Fruit fly (Drosophila melanogaster) whole organism, embryonic: ENCODE results near the gene CG14691.

ENCODE experiments used
- Bdp1 ChIP-seq: fragments of 200-800 bp; sonication (Bioruptor generic); optimal IDR thresholded peaks from 3 replicates; lab custom pipeline; 2016; ENCODE audit warnings: missing biosample characterization, missing genetic modification characterization
- CG10462 ChIP-seq: fragments of 200-800 bp; sonication (Bioruptor generic); optimal IDR thresholded peaks from 2 replicates; lab custom pipeline; 2016; ENCODE audit warnings: missing biosample characterization, missing genetic modification characterization
- CG11456 ChIP-seq: fragments of 200-800 bp; sonication (Bioruptor generic); IDR thresholded peaks from 3 replicates; pipeline ENCODE4 v1.3.6; 2022; ENCODE audit warnings: missing biosample characterization, missing genetic modification characterization
- CG11695 ChIP-seq: fragments of 200-800 bp; sonication (Bioruptor generic); IDR thresholded peaks from 3 replicates; pipeline ENCODE4 v1.3.6; 2022; ENCODE audit warnings: missing biosample characterization, missing genetic modification characterization
- CG12155 ChIP-seq: fragments of 200-800 bp; sonication (Bioruptor generic); optimal IDR thresholded peaks from 3 replicates; lab custom pipeline; 2016; ENCODE audit warnings: missing biosample characterization, missing genetic modification characterization
- CG1233 ChIP-seq: fragments of 200-800 bp; sonication (Bioruptor generic); optimal IDR thresholded peaks from 4 replicates; lab custom pipeline; 2018; ENCODE audit warnings: missing biosample characterization, mild to moderate bottlenecking, missing genetic modification characterization
- CG14710 ChIP-seq: fragments of 200-800 bp; sonication (Bioruptor generic); optimal IDR thresholded peaks from 3 replicates; lab custom pipeline; 2019; ENCODE audit warnings: missing biosample characterization, mild to moderate bottlenecking, missing genetic modification characterization, moderate library complexity
- CG15269 ChIP-seq: fragments of 200-800 bp; sonication (Bioruptor generic); optimal IDR thresholded peaks from 2 replicates; lab custom pipeline; 2018; ENCODE audit warnings: missing biosample characterization, mild to moderate bottlenecking, missing genetic modification characterization, moderate library complexity
- CG15514 ChIP-seq: fragments of 200-800 bp; sonication (Bioruptor generic); optimal IDR thresholded peaks from 3 replicates; lab custom pipeline; 2017; ENCODE audit warnings: missing biosample characterization, missing genetic modification characterization, mild to moderate bottlenecking, moderate library complexity, missing genetic modification reagents
- CG1602 ChIP-seq: fragments of 200-800 bp; sonication (Bioruptor generic); optimal IDR thresholded peaks from 3 replicates; lab custom pipeline; 2016; ENCODE audit warnings: missing biosample characterization, missing genetic modification characterization
- CG16815 ChIP-seq: fragments of 200-800 bp; sonication (Bioruptor generic); optimal IDR thresholded peaks from 3 replicates; lab custom pipeline; 2017; ENCODE audit warnings: missing biosample characterization, mild to moderate bottlenecking, missing genetic modification characterization
- CG1792 ChIP-seq: fragments of 200-800 bp; sonication (Bioruptor generic); optimal IDR thresholded peaks from 2 replicates; lab custom pipeline; 2016; ENCODE audit warnings: missing biosample characterization, missing genetic modification characterization
- CG18262 ChIP-seq: fragments of 200-800 bp; optimal IDR thresholded peaks from 3 replicates; lab custom pipeline; 2019; ENCODE audit warnings: missing biosample characterization, mild to moderate bottlenecking, missing genetic modification characterization, moderate library complexity
- CG30403 ChIP-seq: fragments of 200-800 bp; sonication (Bioruptor generic); optimal IDR thresholded peaks from 3 replicates; lab custom pipeline; 2016; ENCODE audit warnings: missing biosample characterization, missing genetic modification characterization
- CG3838 ChIP-seq: fragments of 200-800 bp; sonication (Bioruptor generic); optimal IDR thresholded peaks from 3 replicates; lab custom pipeline; 2016; ENCODE audit warnings: missing biosample characterization, missing genetic modification characterization
- CG6654 ChIP-seq: fragments of 200-800 bp; sonication (Bioruptor generic); optimal IDR thresholded peaks from 2 replicates; lab custom pipeline; 2017; ENCODE audit warnings: missing biosample characterization, mild to moderate bottlenecking, missing genetic modification characterization
- CG6683 ChIP-seq: fragments of 200-800 bp; sonication (Bioruptor generic); optimal IDR thresholded peaks from 2 replicates; lab custom pipeline; 2017; ENCODE audit warnings: missing biosample characterization, mild to moderate bottlenecking, missing genetic modification characterization, missing genetic modification reagents
- CG7357 ChIP-seq: fragments of 200-800 bp; sonication (Bioruptor generic); IDR thresholded peaks from 3 replicates; pipeline ENCODE4 v1.3.6; 2022; ENCODE audit warnings: missing biosample characterization, missing genetic modification characterization
- CG9932 ChIP-seq: fragments of 200-800 bp; sonication (Bioruptor generic); IDR thresholded peaks from 2 replicates; pipeline ENCODE4 v1.3.6; 2022; ENCODE audit warnings: missing biosample characterization, missing genetic modification characterization
- CHES-1-like ChIP-seq: fragments of 200-800 bp; sonication (Bioruptor generic); optimal IDR thresholded peaks from 2 replicates; lab custom pipeline; 2016; ENCODE audit warnings: missing biosample characterization, missing genetic modification characterization
- Dbx ChIP-seq: fragments of 200-800 bp; sonication (Bioruptor generic); IDR thresholded peaks from 3 replicates; pipeline ENCODE4 v1.3.6; 2022; ENCODE audit warnings: missing biosample characterization, missing genetic modification characterization
- Doc2 ChIP-seq: fragments of 200-800 bp; sonication (Bioruptor generic); IDR thresholded peaks from 2 replicates; pipeline ENCODE4 v1.3.6; 2022; ENCODE audit warnings: missing biosample characterization, missing genetic modification characterization
- Doc3 ChIP-seq: fragments of 200-800 bp; sonication (Bioruptor generic); IDR thresholded peaks from 3 replicates; pipeline ENCODE4 v1.3.6; 2022; ENCODE audit warnings: missing biosample characterization, missing genetic modification characterization; ENCODE audit not compliant: partially characterized antibody
- Dref ChIP-seq: fragments of 200-800 bp; sonication (Bioruptor generic); IDR thresholded peaks from 2 replicates; pipeline ENCODE4 v1.3.6; 2022; ENCODE audit warnings: missing biosample characterization, missing genetic modification characterization
- ERR ChIP-seq: fragments of 200-800 bp; sonication (Bioruptor generic); optimal IDR thresholded peaks from 2 replicates; lab custom pipeline; 2016; ENCODE audit warnings: missing biosample characterization, missing genetic modification characterization
- Fer1 ChIP-seq: fragments of 200-800 bp; sonication (Bioruptor generic); optimal IDR thresholded peaks from 2 replicates; lab custom pipeline; 2017; ENCODE audit warnings: missing biosample characterization, mild to moderate bottlenecking, missing genetic modification characterization
- HHEX ChIP-seq: fragments of 200-800 bp; sonication (Bioruptor generic); optimal IDR thresholded peaks from 3 replicates; lab custom pipeline; 2017; ENCODE audit warnings: missing biosample characterization, mild to moderate bottlenecking, missing genetic modification characterization, missing genetic modification reagents
- HLH3B ChIP-seq: fragments of 200-800 bp; sonication (Bioruptor generic); IDR thresholded peaks from 2 replicates; pipeline ENCODE4 v1.3.6; 2022; ENCODE audit warnings: missing biosample characterization, missing genetic modification characterization
- Hr39 ChIP-seq: fragments of >200 bp; optimal IDR thresholded peaks from 2 replicates; lab custom pipeline; 2017
- Kr ChIP-seq: fragments of 200-800 bp; sonication (Bioruptor generic); optimal IDR thresholded peaks from 2 replicates; lab custom pipeline; 2017; ENCODE audit warnings: missing biosample characterization, mild to moderate bottlenecking, missing genetic modification characterization
- Mrtf ChIP-seq: fragments of 200-800 bp; sonication (Bioruptor generic); IDR thresholded peaks from 3 replicates; pipeline ENCODE4 v1.3.6; 2022; ENCODE audit warnings: missing biosample characterization, missing genetic modification characterization
- Myb ChIP-seq: fragments of 200-800 bp; sonication (Bioruptor generic); optimal IDR thresholded peaks from 2 replicates; lab custom pipeline; 2016; ENCODE audit warnings: missing biosample characterization, missing genetic modification characterization
- Nf-YA ChIP-seq: fragments of 200-800 bp; sonication (Bioruptor generic); IDR thresholded peaks from 2 replicates; pipeline ENCODE4 v1.3.6; 2022; ENCODE audit warnings: missing biosample characterization, missing genetic modification characterization
- Optix ChIP-seq: fragments of 200-800 bp; sonication (Bioruptor generic); IDR thresholded peaks from 3 replicates; pipeline ENCODE4 v1.3.6; 2022; ENCODE audit warnings: missing biosample characterization, missing genetic modification characterization
- Six4 ChIP-seq: fragments of 200-800 bp; sonication (Bioruptor generic); optimal IDR thresholded peaks from 2 replicates; lab custom pipeline; 2016; ENCODE audit warnings: missing biosample characterization, missing genetic modification characterization
- Sox100B ChIP-seq: fragments of 200-800 bp; sonication (Bioruptor generic); optimal IDR thresholded peaks from 3 replicates; lab custom pipeline; 2018; ENCODE audit warnings: missing biosample characterization, mild to moderate bottlenecking, missing genetic modification characterization
- Tbp ChIP-seq: fragments of >200 bp; optimal IDR thresholded peaks from 2 replicates; lab custom pipeline; 2018; ENCODE audit warnings: missing biosample characterization, missing genetic modification characterization
- br ChIP-seq: fragments of >200 bp; optimal IDR thresholded peaks from 2 replicates; lab custom pipeline; 2017
- fd64A ChIP-seq: fragments of 200-800 bp; sonication (Bioruptor generic); optimal IDR thresholded peaks from 3 replicates; lab custom pipeline; 2018; ENCODE audit warnings: missing biosample characterization, mild to moderate bottlenecking, missing genetic modification characterization
- her ChIP-seq: fragments of 200-800 bp; sonication (Bioruptor generic); optimal IDR thresholded peaks from 2 replicates; lab custom pipeline; 2016; ENCODE audit warnings: missing biosample characterization, missing genetic modification characterization
- ind ChIP-seq: fragments of 200-800 bp; sonication (Bioruptor generic); optimal IDR thresholded peaks from 3 replicates; lab custom pipeline; 2016; ENCODE audit warnings: missing biosample characterization, missing genetic modification characterization
- inv ChIP-seq: fragments of 200-800 bp; sonication (Bioruptor generic); IDR thresholded peaks from 2 replicates; pipeline ENCODE4 v1.3.6; 2022; ENCODE audit warnings: missing biosample characterization, missing genetic modification characterization; ENCODE audit not compliant: partially characterized antibody
- jigr1 ChIP-seq: fragments of 200-800 bp; sonication (Bioruptor generic); IDR thresholded peaks from 3 replicates; pipeline ENCODE4 v1.3.6; 2022; ENCODE audit warnings: missing biosample characterization, missing genetic modification characterization
- lab ChIP-seq: fragments of 200-800 bp; sonication (Bioruptor generic); optimal IDR thresholded peaks from 3 replicates; lab custom pipeline; 2017; ENCODE audit warnings: missing biosample characterization, missing genetic modification characterization, mild to moderate bottlenecking, moderate library complexity, missing genetic modification reagents
- lbe ChIP-seq: fragments of 200-800 bp; sonication (Bioruptor generic); optimal IDR thresholded peaks from 2 replicates; lab custom pipeline; 2016; ENCODE audit warnings: missing biosample characterization, mild to moderate bottlenecking, missing genetic modification characterization
- lmd ChIP-seq: fragments of 200-800 bp; sonication (Bioruptor generic); IDR thresholded peaks from 2 replicates; pipeline ENCODE4 v1.3.6; 2022; ENCODE audit warnings: missing biosample characterization, missing genetic modification characterization
- maf-S ChIP-seq: fragments of 200-800 bp; sonication (Bioruptor generic); optimal IDR thresholded peaks from 2 replicates; lab custom pipeline; 2016; ENCODE audit warnings: missing biosample characterization, missing genetic modification characterization
- pb ChIP-seq: fragments of 200-800 bp; sonication (Bioruptor generic); optimal IDR thresholded peaks from 3 replicates; lab custom pipeline; 2016; ENCODE audit warnings: missing biosample characterization, missing genetic modification characterization
- sd ChIP-seq: fragments of 200-800 bp; sonication (Bioruptor generic); optimal IDR thresholded peaks from 3 replicates; lab custom pipeline; 2018; ENCODE audit warnings: missing biosample characterization, mild to moderate bottlenecking, missing genetic modification characterization, moderate library complexity
- tx ChIP-seq: fragments of 200-800 bp; sonication (Bioruptor generic); optimal IDR thresholded peaks from 2 replicates; lab custom pipeline; 2016; ENCODE audit warnings: missing biosample characterization, missing genetic modification characterization

The CG14691 gene

dm6 chr3R:10760966-10761855, 5.8 kb upstream of the CG14691 start, which contains the start of the genes MED7 and Cap-H2 (continued):
- TF ChIP-seq Dref (GFP tag; lab: Robert Waterston, UW) (peak; percentile 79), HHEX (GFP tag; lab: Kevin White, UChicago) (peak; percentile 68), CG15514 (GFP tag; lab: Kevin White, UChicago) (peak; percentile 80), lmd (peak; percentile 87), CG1602 (GFP tag; lab: Kevin White, UChicago) (peak; percentile 86), Nf-YA (GFP tag; lab: Robert Waterston, UW) (peak; percentile 17; the same call in 1 of the 2 replicates), Mrtf (peak; percentile 70; the same call in 1 of the 3 replicates), CG1792 (GFP tag; lab: Kevin White, UChicago) (peak; percentile 67), CG11695 (GFP tag; lab: Robert Waterston, UW) (peak; percentile 66; the same call in 2 of the 3 replicates), Myb (GFP tag; lab: Kevin White, UChicago) (peak; percentile 42), CG1233 (GFP tag; lab: Kevin White, UChicago) (peak; percentile 59), CG6683 (peak; percentile 7), Sox100B (peak; percentile 41), CG14710 (tag; lab: Kevin White, UChicago) (peak; percentile 87), CG7357 (GFP tag; lab: Robert Waterston, UW) (peak; percentile 69), CG9932 (GFP tag; lab: Robert Waterston, UW) (peak; percentile 95), CG18262 (peak; percentile 80), Doc3 (peak; percentile 99), Six4 (peak; percentile 38), CG11456 (GFP tag; lab: Robert Waterston, UW) (peak; percentile 86; the same call in 2 of the 3 replicates), CG30403 (GFP tag; lab: Kevin White, UChicago) (peak; percentile 91), Dbx (GFP tag; lab: Robert Waterston, UW) (peak; percentile 89), br (lab: Kevin White, UChicago) (no peak), CG16815 (GFP tag; lab: Kevin White, UChicago) (peak; percentile 62), CG15269 (tag; lab: Kevin White, UChicago) (no peak), Kr (GFP tag; lab: Kevin White, UChicago) (no peak), ind (peak; percentile 92), CG10462 (GFP tag; lab: Kevin White, UChicago) (peak; percentile 61), tx (GFP tag; lab: Kevin White, UChicago) (peak; percentile 63), Doc2 (GFP tag; lab: Robert Waterston, UW) (no peak), lbe (peak; percentile 69), CG6654 (GFP tag; lab: Kevin White, UChicago) (peak; percentile 7), CG12155 (GFP tag; lab: Kevin White, UChicago) (peak; percentile 85), Hr39 (lab: Kevin White, UChicago) (no peak), Bdp1 (GFP tag; lab: Kevin White, UChicago) (peak; percentile 70), ERR (GFP tag; lab: Kevin White, UChicago) (peak; percentile 41), maf-S (GFP tag; lab: Kevin White, UChicago) (peak; percentile 53), her (GFP tag; lab: Kevin White, UChicago) (peak; percentile 26), HLH3B (GFP tag; lab: Robert Waterston, UW) (peak; percentile 73), CG3838 (GFP tag; lab: Kevin White, UChicago) (peak; percentile 55), CHES-1-like (peak; percentile 74), pb (GFP tag; lab: Kevin White, UChicago) (peak; percentile 50), jigr1 (GFP tag; lab: Robert Waterston, UW) (no peak; the same call in 2 of the 3 replicates), Optix (GFP tag; lab: Robert Waterston, UW) (peak; percentile 72; the same call in 2 of the 3 replicates), fd64A (GFP tag; lab: Kevin White, UChicago) (no peak), Tbp (GFP tag; lab: Kevin White, UChicago) (no peak), Fer1 (GFP tag; lab: Kevin White, UChicago) (peak; percentile 70), sd (tag; lab: Kevin White, UChicago) (no peak), lab (GFP tag; lab: Kevin White, UChicago) (no peak), inv (GFP tag; lab: Robert Waterston, UW) (peak; percentile 98)
